Worm (Caenorhabditis elegans) whole organism, L1 larva: Measurements from ENCODE around the gene asd-1.

Experiments
- C16A3.4 ChIP-seq: fragments of 150-350 bp; optimal IDR thresholded peaks from 2 replicates; lab custom pipeline; 2014; ENCODE audit warnings: missing biosample characterization, missing genetic modification characterization
- aha-1 ChIP-seq: fragments of 150-350 bp; optimal IDR thresholded peaks from 2 replicates; lab custom pipeline; 2014; ENCODE audit warnings: missing biosample characterization, missing genetic modification characterization
- alr-1 ChIP-seq: fragments of 200-800 bp; sonication (Bioruptor generic); optimal IDR thresholded peaks from 2 replicates; lab custom pipeline; 2018; ENCODE audit warnings: borderline replicate concordance, mild to moderate bottlenecking, missing genetic modification characterization, missing compliant biosample characterization
- aly-2 ChIP-seq: fragments of 150-350 bp; optimal IDR thresholded peaks from 2 replicates; lab custom pipeline; 2014; ENCODE audit warnings: missing biosample characterization, missing genetic modification characterization
- ama-1 ChIP-seq: fragments of 150-350 bp; optimal IDR thresholded peaks from 2 replicates; lab custom pipeline; 2014
- blmp-1 ChIP-seq: fragments of 150-350 bp; optimal IDR thresholded peaks from 2 replicates; lab custom pipeline; 2014; ENCODE audit warnings: missing biosample characterization, missing genetic modification characterization
- ceh-8 ChIP-seq: fragments of 200-800 bp; sonication (Bioruptor generic); optimal IDR thresholded peaks from 2 replicates; lab custom pipeline; 2018; ENCODE audit warnings: mild to moderate bottlenecking, missing genetic modification characterization, moderate library complexity, missing compliant biosample characterization
- ceh-82 ChIP-seq, 3 experiments: fragments of 150-350 bp in 1 of 3; sonication (generic microtip) in 2 of 3; optimal IDR thresholded peaks; 2 replicates each; lab custom pipeline; 2014 to 2017; ENCODE audit warnings: missing biosample characterization in 3 of 3, missing genetic modification characterization in 3 of 3
- ceh-90 ChIP-seq: sonication (generic microtip); optimal IDR thresholded peaks from 2 replicates; lab custom pipeline; 2016; ENCODE audit warnings: missing genetic modification characterization, missing compliant biosample characterization
- dpl-1 ChIP-seq, 3 experiments: fragments of 150-350 bp in 2 of 3; sonication (generic microtip) in 1 of 3; optimal IDR thresholded peaks; 2 replicates each; lab custom pipeline; 2014 to 2017; ENCODE audit warnings: missing biosample characterization in 3 of 3, missing genetic modification characterization in 3 of 3, missing genetic modification reagents in 3 of 3
- efl-1 ChIP-seq, 4 experiments: fragments of 150-350 bp; optimal IDR thresholded peaks in 3 of 4; peaks in 1 of 4; 1 replicate in 1 of 4; 2 replicates in 3 of 4; lab custom pipeline; 2014; ENCODE audit warnings: missing biosample characterization in 2 of 4, missing genetic modification characterization in 2 of 4, missing genetic modification reagents in 2 of 4
- efl-3 ChIP-seq: fragments of 200-800 bp; sonication (Bioruptor generic); optimal IDR thresholded peaks from 2 replicates; lab custom pipeline; 2018; ENCODE audit warnings: mild to moderate bottlenecking, missing genetic modification characterization, missing compliant biosample characterization
- elt-2 ChIP-seq: sonication (generic microtip); optimal IDR thresholded peaks from 2 replicates; lab custom pipeline; 2016; ENCODE audit warnings: missing genetic modification characterization, mild to moderate bottlenecking, inconsistent platforms, missing compliant biosample characterization, missing genetic modification reagents
- fkh-8 ChIP-seq: sonication (generic microtip); optimal IDR thresholded peaks from 2 replicates; lab custom pipeline; 2016; ENCODE audit warnings: mild to moderate bottlenecking, missing genetic modification characterization, missing compliant biosample characterization
- fos-1 ChIP-seq: fragments of 150-350 bp; optimal IDR thresholded peaks from 2 replicates; lab custom pipeline; 2014; ENCODE audit warnings: missing biosample characterization, missing genetic modification characterization
- irx-1 ChIP-seq: sonication (generic microtip); optimal IDR thresholded peaks from 2 replicates; lab custom pipeline; 2016; ENCODE audit warnings: missing genetic modification characterization, missing compliant biosample characterization
- isw-1 ChIP-seq: fragments of 200-800 bp; sonication (Bioruptor generic); IDR thresholded peaks from 2 replicates; pipeline ENCODE4 v1.3.6; 2022; ENCODE audit warnings: missing genetic modification characterization, missing compliant biosample characterization
- jun-1 ChIP-seq: fragments of 150-350 bp; optimal IDR thresholded peaks from 2 replicates; lab custom pipeline; 2014; ENCODE audit warnings: missing biosample characterization, missing genetic modification reagents, missing genetic modification characterization
- lin-13 ChIP-seq: fragments of 150-350 bp; optimal IDR thresholded peaks from 2 replicates; lab custom pipeline; 2014; ENCODE audit warnings: missing biosample characterization, missing genetic modification reagents, missing genetic modification characterization
- lin-14 ChIP-seq: fragments of 200-800 bp; sonication (Bioruptor generic); optimal IDR thresholded peaks from 2 replicates; lab custom pipeline; 2018; ENCODE audit warnings: mild to moderate bottlenecking, missing genetic modification characterization, moderate library complexity, missing compliant biosample characterization
- lin-15B ChIP-seq: fragments of 150-350 bp; sonication (generic microtip); optimal IDR thresholded peaks from 3 replicates; lab custom pipeline; 2014; ENCODE audit warnings: missing biosample characterization, missing genetic modification characterization
- lin-35 ChIP-seq, 2 experiments: fragments of 150-350 bp; optimal IDR thresholded peaks; 2 replicates each; lab custom pipeline; 2014; ENCODE audit warnings: missing biosample characterization in 2 of 2, missing genetic modification characterization in 2 of 2, missing genetic modification reagents in 2 of 2
- lin-39 ChIP-seq: fragments of 150-350 bp; optimal IDR thresholded peaks from 2 replicates; lab custom pipeline; 2014; ENCODE audit warnings: missing biosample characterization, missing genetic modification reagents, missing genetic modification characterization
- lsy-2 ChIP-seq, 2 experiments: fragments of 150-350 bp; optimal IDR thresholded peaks; 2 replicates each; lab custom pipeline; 2014; ENCODE audit warnings: missing biosample characterization in 2 of 2, missing genetic modification characterization in 2 of 2
- mep-1 ChIP-seq: fragments of 150-350 bp; optimal IDR thresholded peaks from 2 replicates; lab custom pipeline; 2014; ENCODE audit warnings: missing biosample characterization, missing genetic modification characterization
- nhr-20 ChIP-seq: sonication (generic microtip); optimal IDR thresholded peaks from 2 replicates; lab custom pipeline; 2016; ENCODE audit warnings: mild to moderate bottlenecking, missing genetic modification characterization, missing compliant biosample characterization
- nhr-47 ChIP-seq: sonication (generic microtip); optimal IDR thresholded peaks from 2 replicates; lab custom pipeline; 2016; ENCODE audit warnings: mild to moderate bottlenecking, missing genetic modification characterization, moderate library complexity, missing compliant biosample characterization
- nhr-71 ChIP-seq: sonication (generic microtip); optimal IDR thresholded peaks from 2 replicates; lab custom pipeline; 2016; ENCODE audit warnings: mild to moderate bottlenecking, missing genetic modification characterization, moderate library complexity, missing compliant biosample characterization
- nhr-84 ChIP-seq: sonication (generic microtip); optimal IDR thresholded peaks from 2 replicates; lab custom pipeline; 2017; ENCODE audit warnings: missing biosample characterization, missing genetic modification characterization
- nhr-85 ChIP-seq: sonication (generic microtip); peaks from one replicate; lab custom pipeline; 2016; ENCODE audit warnings: missing genetic modification characterization, inconsistent platforms, missing compliant biosample characterization
- pax-3 ChIP-seq: fragments of 200-800 bp; sonication (Bioruptor generic); optimal IDR thresholded peaks from 2 replicates; lab custom pipeline; 2018; ENCODE audit warnings: mild to moderate bottlenecking, missing genetic modification characterization, moderate library complexity, missing compliant biosample characterization
- pqm-1 ChIP-seq: sonication (generic microtip); optimal IDR thresholded peaks from 3 replicates; lab custom pipeline; 2017; ENCODE audit warnings: missing biosample characterization, missing genetic modification characterization
- skn-1 ChIP-seq: fragments of 150-350 bp; optimal IDR thresholded peaks from 2 replicates; lab custom pipeline; 2014; ENCODE audit warnings: missing biosample characterization, missing genetic modification characterization
- snpc-4 ChIP-seq: fragments of 150-350 bp; optimal IDR thresholded peaks from 2 replicates; lab custom pipeline; 2014; ENCODE audit warnings: missing biosample characterization, missing genetic modification characterization
- snu-23 ChIP-seq: sonication (generic microtip); optimal IDR thresholded peaks from 2 replicates; lab custom pipeline; 2016; ENCODE audit warnings: missing genetic modification characterization, missing compliant biosample characterization
- sptf-1 ChIP-seq: fragments of 150-350 bp; optimal IDR thresholded peaks from 2 replicates; lab custom pipeline; 2014; ENCODE audit warnings: missing biosample characterization, missing genetic modification characterization
- swsn-7 ChIP-seq: sonication (generic microtip); optimal IDR thresholded peaks from 2 replicates; lab custom pipeline; 2016; ENCODE audit warnings: missing genetic modification characterization, missing compliant biosample characterization
- unc-130 ChIP-seq: fragments of 150-350 bp; optimal IDR thresholded peaks from 2 replicates; lab custom pipeline; 2017; ENCODE audit warnings: missing biosample characterization, missing genetic modification characterization, inconsistent platforms
- unc-62 ChIP-seq: fragments of 150-350 bp; optimal IDR thresholded peaks from 2 replicates; lab custom pipeline; 2014; ENCODE audit warnings: missing biosample characterization, missing genetic modification reagents, missing genetic modification characterization
- xbp-1 ChIP-seq: sonication (generic microtip); optimal IDR thresholded peaks from 2 replicates; lab custom pipeline; 2016; ENCODE audit warnings: missing genetic modification characterization, missing compliant biosample characterization
- zag-1 ChIP-seq: fragments of 150-350 bp; optimal IDR thresholded peaks from 2 replicates; lab custom pipeline; 2014; ENCODE audit warnings: missing biosample characterization, missing genetic modification characterization
- zip-4 ChIP-seq: fragments of 200-800 bp; sonication (Bioruptor generic); optimal IDR thresholded peaks from 2 replicates; lab custom pipeline; 2018; ENCODE audit warnings: mild to moderate bottlenecking, missing genetic modification characterization, moderate library complexity, missing compliant biosample characterization

Gene asd-1

ce11 chrIII:4196301-4196987 lies 641 bp upstream of the asd-1 start (continued):
- TF ChIP-seq fos-1 (tag; lab: Kevin White, UChicago) (peak; percentile 3), ceh-90 (peak; percentile 82), zag-1 (tag; lab: Kevin White, UChicago) (no peak), nhr-85 (tag; lab: Kevin White, UChicago) (peak; percentile 76), fkh-8 (tag; lab: Kevin White, UChicago) (peak; percentile 85), efl-1 (optimal IDR thresholded peaks at IDR 0.05; lab: Kevin White, UChicago) (peak; percentile 67 to 74), efl-1 (GFP tag; optimal IDR thresholded peaks at IDR 0.05 in 1 of 2; lab: Kevin White, UChicago) (peak; percentile 56 to 94), isw-1 (peak; percentile 69), lin-13 (no peak), ama-1 (lab: Kevin White, UChicago) (no peak), aly-2 (no peak), alr-1 (tag; lab: Kevin White, UChicago) (no peak), C16A3.4 (tag; lab: Kevin White, UChicago) (peak; percentile 21), pax-3 (tag; lab: Kevin White, UChicago) (peak; percentile 64), ceh-82 (tag; optimal IDR thresholded peaks at IDR 0.05; lab: Kevin White, UChicago) (peak; percentile 18 to 85 (median 30)), nhr-84 (tag; lab: Kevin White, UChicago) (no peak), aha-1 (tag; lab: Kevin White, UChicago) (no peak), unc-62 (GFP tag; lab: Kevin White, UChicago) (no peak), ceh-8 (no peak), irx-1 (tag; lab: Kevin White, UChicago) (peak; percentile 71)
- TF ChIP-seq, all 84 proteins: peak for 41

DNA sequence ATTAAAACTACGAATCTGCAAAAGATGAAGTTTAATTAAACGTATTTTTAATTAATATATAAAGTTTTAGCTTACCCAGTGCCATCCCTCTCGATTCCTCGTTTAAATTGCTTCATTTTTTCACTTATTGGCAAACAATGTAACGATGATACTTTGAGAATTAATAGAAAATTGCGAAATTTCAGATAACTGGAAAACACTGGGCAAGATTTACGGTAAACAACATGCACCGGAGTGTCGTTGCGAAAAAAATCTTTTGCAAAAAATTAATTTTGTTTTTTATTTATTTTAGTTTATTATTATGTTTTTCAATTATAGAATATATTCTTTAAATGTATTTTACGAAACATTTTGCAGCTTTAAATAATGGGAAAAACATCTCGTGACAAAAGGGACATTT lies 7.0 kb downstream of the asd-1 start, which contains the start of the genes pelo-1 and R74.7:
Gene pelo-1, minus strand, starts transcription at position 151 of the 400 bp plus-strand sequence.
Gene R74.7, plus strand, starts transcription at position 358 of the 400 bp plus-strand sequence.
- TF ChIP-seq nhr-85 (tag; lab: Kevin White, UChicago) (no peak), swsn-7 (tag; lab: Kevin White, UChicago) (peak; percentile 2), xbp-1 (tag; lab: Kevin White, UChicago) (no peak), unc-130 (tag; lab: Kevin White, UChicago) (no peak), ceh-82 (tag; optimal IDR thresholded peaks at IDR 0.05; lab: Kevin White, UChicago) (peak in 2 of 3 experiments; percentile 11 to 38), blmp-1 (tag; lab: Kevin White, UChicago) (peak; percentile 29), skn-1 (tag; lab: Kevin White, UChicago) (peak; percentile 79), snu-23 (GFP tag; lab: Kevin White, UChicago) (peak; percentile 18), snpc-4 (tag; lab: Kevin White, UChicago) (no peak), efl-3 (GFP tag; lab: Kevin White, UChicago) (no peak), nhr-20 (tag; lab: Kevin White, UChicago) (peak; percentile 1), sptf-1 (no peak), nhr-71 (tag; lab: Kevin White, UChicago) (peak; percentile 41), C16A3.4 (tag; lab: Kevin White, UChicago) (no peak), mep-1 (tag; lab: Kevin White, UChicago) (peak; percentile 36), lin-39 (peak; percentile 8), zip-4 (GFP tag; lab: Kevin White, UChicago) (peak; percentile 82), elt-2 (tag; lab: Kevin White, UChicago) (no peak), dpl-1 (GFP tag; optimal IDR thresholded peaks at IDR 0.05; lab: Kevin White, UChicago) (peak in 1 of 3 experiments; percentile 29), isw-1 (no peak), lin-14 (GFP tag; lab: Kevin White, UChicago) (peak; percentile 36), pqm-1 (tag; lab: Kevin White, UChicago) (no peak), lsy-2 (tag; optimal IDR thresholded peaks at IDR 0.05; lab: Kevin White, UChicago) (peak in 1 of 2 experiments; percentile 66), jun-1 (no peak), lin-15B (tag; lab: Kevin White, UChicago) (peak; percentile 21), fkh-8 (tag; lab: Kevin White, UChicago) (peak; percentile 36), efl-1 (optimal IDR thresholded peaks at IDR 0.05; lab: Kevin White, UChicago) (peak; percentile 19 to 33), efl-1 (GFP tag; optimal IDR thresholded peaks at IDR 0.05 in 1 of 2; lab: Kevin White, UChicago) (peak in 1 of 2 experiments; percentile 25), lin-35 (GFP tag; optimal IDR thresholded peaks at IDR 0.05; lab: Kevin White, UChicago) (peak in 1 of 2 experiments; percentile 47), nhr-47 (tag; lab: Kevin White, UChicago) (peak; percentile 38), lin-13 (no peak)
- TF ChIP-seq, all 84 proteins: peak for 18
